Worm (Caenorhabditis elegans) whole organism, L1 larva: ENCODE measurements around the gene F37C12.21.

Source experiments
- F16B12.6 ChIP-seq: fragments of 150-350 bp; optimal IDR thresholded peaks from 2 replicates; lab custom pipeline; 2014; ENCODE audit warnings: missing biosample characterization, missing genetic modification characterization
- aha-1 ChIP-seq: fragments of 150-350 bp; optimal IDR thresholded peaks from 2 replicates; lab custom pipeline; 2014; ENCODE audit warnings: missing biosample characterization, missing genetic modification characterization
- alr-1 ChIP-seq: fragments of 200-800 bp; sonication (Bioruptor generic); optimal IDR thresholded peaks from 2 replicates; lab custom pipeline; 2018; ENCODE audit warnings: borderline replicate concordance, mild to moderate bottlenecking, missing genetic modification characterization, missing compliant biosample characterization
- ama-1 ChIP-seq: fragments of 150-350 bp; optimal IDR thresholded peaks from 2 replicates; lab custom pipeline; 2014
- ceh-8 ChIP-seq: fragments of 200-800 bp; sonication (Bioruptor generic); optimal IDR thresholded peaks from 2 replicates; lab custom pipeline; 2018; ENCODE audit warnings: mild to moderate bottlenecking, missing genetic modification characterization, moderate library complexity, missing compliant biosample characterization
- ceh-82 ChIP-seq, 3 experiments: fragments of 150-350 bp in 1 of 3; sonication (generic microtip) in 2 of 3; optimal IDR thresholded peaks; 2 replicates each; lab custom pipeline; 2014 to 2017; ENCODE audit warnings: missing biosample characterization in 3 of 3, missing genetic modification characterization in 3 of 3
- ces-1 ChIP-seq: fragments of 150-350 bp; optimal IDR thresholded peaks from 2 replicates; lab custom pipeline; 2014; ENCODE audit warnings: missing biosample characterization, missing genetic modification reagents, missing genetic modification characterization
- dpl-1 ChIP-seq, 3 experiments: fragments of 150-350 bp in 2 of 3; sonication (generic microtip) in 1 of 3; optimal IDR thresholded peaks; 2 replicates each; lab custom pipeline; 2014 to 2017; ENCODE audit warnings: missing biosample characterization in 3 of 3, missing genetic modification characterization in 3 of 3, missing genetic modification reagents in 3 of 3
- efl-1 ChIP-seq, 4 experiments: fragments of 150-350 bp; optimal IDR thresholded peaks in 3 of 4; peaks in 1 of 4; 1 replicate in 1 of 4; 2 replicates in 3 of 4; lab custom pipeline; 2014; ENCODE audit warnings: missing biosample characterization in 2 of 4, missing genetic modification characterization in 2 of 4, missing genetic modification reagents in 2 of 4
- egl-27 ChIP-seq, 2 experiments: fragments of 150-350 bp in 1 of 2; sonication (generic microtip); optimal IDR thresholded peaks; 3 replicates each; lab custom pipeline; 2017 to 2018; ENCODE audit warnings: missing biosample characterization in 2 of 2, missing genetic modification characterization in 2 of 2, missing genetic modification reagents in 2 of 2
- elt-2 ChIP-seq: sonication (generic microtip); optimal IDR thresholded peaks from 2 replicates; lab custom pipeline; 2016; ENCODE audit warnings: missing genetic modification characterization, mild to moderate bottlenecking, inconsistent platforms, missing compliant biosample characterization, missing genetic modification reagents
- elt-3 ChIP-seq, 6 experiments: fragments of 150-350 bp in 1 of 6; sonication (generic microtip); optimal IDR thresholded peaks; 2 replicates each; lab custom pipeline; 2017 to 2018; ENCODE audit warnings: missing biosample characterization in 6 of 6, missing genetic modification characterization in 6 of 6, inconsistent platforms in 1 of 6
- fkh-8 ChIP-seq: sonication (generic microtip); optimal IDR thresholded peaks from 2 replicates; lab custom pipeline; 2016; ENCODE audit warnings: mild to moderate bottlenecking, missing genetic modification characterization, missing compliant biosample characterization
- fos-1 ChIP-seq: fragments of 150-350 bp; optimal IDR thresholded peaks from 2 replicates; lab custom pipeline; 2014; ENCODE audit warnings: missing biosample characterization, missing genetic modification characterization
- hpl-2 ChIP-seq: fragments of 150-350 bp; optimal IDR thresholded peaks from 2 replicates; lab custom pipeline; 2014; ENCODE audit warnings: missing biosample characterization, missing genetic modification reagents, missing genetic modification characterization
- irx-1 ChIP-seq: sonication (generic microtip); optimal IDR thresholded peaks from 2 replicates; lab custom pipeline; 2016; ENCODE audit warnings: missing genetic modification characterization, missing compliant biosample characterization
- lin-14 ChIP-seq: fragments of 200-800 bp; sonication (Bioruptor generic); optimal IDR thresholded peaks from 2 replicates; lab custom pipeline; 2018; ENCODE audit warnings: mild to moderate bottlenecking, missing genetic modification characterization, moderate library complexity, missing compliant biosample characterization
- lin-35 ChIP-seq, 2 experiments: fragments of 150-350 bp; optimal IDR thresholded peaks; 2 replicates each; lab custom pipeline; 2014; ENCODE audit warnings: missing biosample characterization in 2 of 2, missing genetic modification characterization in 2 of 2, missing genetic modification reagents in 2 of 2
- lin-39 ChIP-seq: fragments of 150-350 bp; optimal IDR thresholded peaks from 2 replicates; lab custom pipeline; 2014; ENCODE audit warnings: missing biosample characterization, missing genetic modification reagents, missing genetic modification characterization
- lir-3 ChIP-seq: sonication (generic microtip); optimal IDR thresholded peaks from 2 replicates; lab custom pipeline; 2016; ENCODE audit warnings: mild to moderate bottlenecking, missing genetic modification characterization, moderate library complexity, missing compliant biosample characterization; ENCODE audit not compliant: poor library complexity
- lsy-2 ChIP-seq, 2 experiments: fragments of 150-350 bp; optimal IDR thresholded peaks; 2 replicates each; lab custom pipeline; 2014; ENCODE audit warnings: missing biosample characterization in 2 of 2, missing genetic modification characterization in 2 of 2
- mab-9 ChIP-seq: fragments of 200-800 bp; sonication (Bioruptor generic); IDR thresholded peaks from 2 replicates; pipeline ENCODE4 v1.3.6; 2022; ENCODE audit warnings: missing genetic modification reagents, missing genetic modification characterization, missing compliant biosample characterization
- mdl-1 ChIP-seq, 2 experiments: fragments of 150-350 bp; optimal IDR thresholded peaks; 2 replicates each; lab custom pipeline; 2014 to 2017; ENCODE audit warnings: missing biosample characterization in 2 of 2, missing genetic modification characterization in 2 of 2, inconsistent platforms in 1 of 2
- mep-1 ChIP-seq: fragments of 150-350 bp; optimal IDR thresholded peaks from 2 replicates; lab custom pipeline; 2014; ENCODE audit warnings: missing biosample characterization, missing genetic modification characterization
- nhr-237 ChIP-seq: fragments of 150-350 bp; optimal IDR thresholded peaks from 2 replicates; lab custom pipeline; 2014; ENCODE audit warnings: missing biosample characterization, missing genetic modification characterization
- nhr-47 ChIP-seq: sonication (generic microtip); optimal IDR thresholded peaks from 2 replicates; lab custom pipeline; 2016; ENCODE audit warnings: mild to moderate bottlenecking, missing genetic modification characterization, moderate library complexity, missing compliant biosample characterization
- nhr-71 ChIP-seq: sonication (generic microtip); optimal IDR thresholded peaks from 2 replicates; lab custom pipeline; 2016; ENCODE audit warnings: mild to moderate bottlenecking, missing genetic modification characterization, moderate library complexity, missing compliant biosample characterization
- nhr-76 ChIP-seq: sonication (generic microtip); optimal IDR thresholded peaks from 2 replicates; lab custom pipeline; 2017; ENCODE audit warnings: missing biosample characterization, missing genetic modification characterization
- nhr-77 ChIP-seq: fragments of 150-350 bp; optimal IDR thresholded peaks from 2 replicates; lab custom pipeline; 2014; ENCODE audit warnings: missing biosample characterization, missing genetic modification characterization
- nhr-85 ChIP-seq: sonication (generic microtip); peaks from one replicate; lab custom pipeline; 2016; ENCODE audit warnings: missing genetic modification characterization, inconsistent platforms, missing compliant biosample characterization
- pax-3 ChIP-seq: fragments of 200-800 bp; sonication (Bioruptor generic); optimal IDR thresholded peaks from 2 replicates; lab custom pipeline; 2018; ENCODE audit warnings: mild to moderate bottlenecking, missing genetic modification characterization, moderate library complexity, missing compliant biosample characterization
- rnt-1 ChIP-seq: sonication (generic microtip); optimal IDR thresholded peaks from 2 replicates; lab custom pipeline; 2016; ENCODE audit warnings: mild to moderate bottlenecking, missing genetic modification characterization, moderate library complexity, missing compliant biosample characterization
- skn-1 ChIP-seq: fragments of 150-350 bp; optimal IDR thresholded peaks from 2 replicates; lab custom pipeline; 2014; ENCODE audit warnings: missing biosample characterization, missing genetic modification characterization
- snpc-4 ChIP-seq: fragments of 150-350 bp; optimal IDR thresholded peaks from 2 replicates; lab custom pipeline; 2014; ENCODE audit warnings: missing biosample characterization, missing genetic modification characterization
- snu-23 ChIP-seq: sonication (generic microtip); optimal IDR thresholded peaks from 2 replicates; lab custom pipeline; 2016; ENCODE audit warnings: missing genetic modification characterization, missing compliant biosample characterization
- sptf-1 ChIP-seq: fragments of 150-350 bp; optimal IDR thresholded peaks from 2 replicates; lab custom pipeline; 2014; ENCODE audit warnings: missing biosample characterization, missing genetic modification characterization
- swsn-7 ChIP-seq: sonication (generic microtip); optimal IDR thresholded peaks from 2 replicates; lab custom pipeline; 2016; ENCODE audit warnings: missing genetic modification characterization, missing compliant biosample characterization
- tbx-2 ChIP-seq: sonication (generic microtip); optimal IDR thresholded peaks from 2 replicates; lab custom pipeline; 2016; ENCODE audit warnings: missing genetic modification characterization, missing compliant biosample characterization
- unc-130 ChIP-seq: fragments of 150-350 bp; optimal IDR thresholded peaks from 2 replicates; lab custom pipeline; 2017; ENCODE audit warnings: missing biosample characterization, missing genetic modification characterization, inconsistent platforms
- unc-86 ChIP-seq: sonication (generic microtip); optimal IDR thresholded peaks from 2 replicates; lab custom pipeline; 2016; ENCODE audit warnings: missing genetic modification characterization, missing compliant biosample characterization
- xbp-1 ChIP-seq: sonication (generic microtip); optimal IDR thresholded peaks from 2 replicates; lab custom pipeline; 2016; ENCODE audit warnings: missing genetic modification characterization, missing compliant biosample characterization
- zip-4 ChIP-seq: fragments of 200-800 bp; sonication (Bioruptor generic); optimal IDR thresholded peaks from 2 replicates; lab custom pipeline; 2018; ENCODE audit warnings: mild to moderate bottlenecking, missing genetic modification characterization, moderate library complexity, missing compliant biosample characterization

Gene F37C12.21

DNA sequence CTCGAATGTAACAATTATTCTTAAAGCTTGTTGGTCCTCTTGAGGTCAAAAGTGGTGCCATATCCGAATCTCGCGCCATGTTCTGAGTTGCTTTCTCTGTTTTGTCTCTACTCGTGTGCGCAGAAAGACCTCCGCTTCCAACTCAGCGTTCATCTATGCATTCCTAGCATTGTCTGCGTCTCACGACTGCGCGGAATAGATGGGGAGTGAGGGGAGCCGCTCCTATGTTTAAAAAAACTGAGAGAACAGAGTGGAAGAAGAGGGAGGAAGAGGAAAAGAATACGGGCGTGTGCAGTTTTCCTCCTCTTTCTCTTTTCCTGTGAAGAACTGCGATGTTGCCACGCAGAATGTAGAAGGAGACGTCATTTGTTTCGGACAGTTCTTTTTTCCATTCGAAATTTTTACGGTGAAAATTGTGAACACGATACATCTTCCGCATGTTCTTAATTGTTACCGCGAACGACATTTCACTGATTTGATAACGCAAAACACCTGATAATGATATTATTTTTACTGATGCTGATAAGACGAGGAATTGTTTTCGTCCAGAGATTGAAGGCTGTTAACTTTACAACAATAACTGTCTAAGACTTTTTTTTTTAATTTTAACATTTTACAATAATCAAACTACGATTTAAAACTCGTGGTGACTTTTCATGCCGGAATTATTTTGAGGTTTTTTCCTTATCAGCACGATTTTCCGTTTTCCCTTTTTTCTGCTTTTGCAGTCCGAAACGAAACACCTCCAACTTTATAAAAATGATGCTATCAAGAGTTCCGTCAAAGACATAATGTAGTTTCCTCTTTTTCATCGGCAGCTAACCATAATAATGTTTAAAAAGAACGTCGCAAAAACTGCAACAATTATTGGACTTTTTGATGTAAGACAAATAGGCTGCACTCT, 21.2 kb upstream of the F37C12.21 start:
- peak; percentile 14 for TF ChIP-seq snpc-4 (tag; lab: Kevin White, UChicago)
- peak in 2 of 3 experiments; percentile 16 to 49 for TF ChIP-seq dpl-1 (GFP tag; optimal IDR thresholded peaks at IDR 0.05; lab: Kevin White, UChicago)
- peak; percentile 10 to 61 for TF ChIP-seq lin-35 (GFP tag; optimal IDR thresholded peaks at IDR 0.05; lab: Kevin White, UChicago)
- TF ChIP-seq ces-1 (GFP tag; lab: Kevin White, UChicago), result no peak
- no peak for TF ChIP-seq lir-3 (tag; lab: Kevin White, UChicago)
- TF ChIP-seq nhr-76, result no peak
- no peak for TF ChIP-seq unc-130 (tag; lab: Kevin White, UChicago)
- peak; percentile 32 for TF ChIP-seq swsn-7 (tag; lab: Kevin White, UChicago)
- no peak for TF ChIP-seq aha-1 (tag; lab: Kevin White, UChicago)
- TF ChIP-seq egl-27 (tag; optimal IDR thresholded peaks at IDR 0.05; lab: Kevin White, UChicago), result peak in 1 of 2 experiments; percentile 46
- TF ChIP-seq irx-1 (tag; lab: Kevin White, UChicago), result no peak
- TF ChIP-seq lin-14 (GFP tag; lab: Kevin White, UChicago), result peak; percentile 95
- TF ChIP-seq elt-2 (tag; lab: Kevin White, UChicago), result peak; percentile 12
- no peak for TF ChIP-seq alr-1
- TF ChIP-seq pax-3 (tag; lab: Kevin White, UChicago), result no peak
- TF ChIP-seq mab-9 (GFP tag; lab: Robert Waterston, UW), result no peak
- peak; percentile 61 for TF ChIP-seq efl-1 (optimal IDR thresholded peaks at IDR 0.05; lab: Kevin White, UChicago)
- peak in 1 of 2 experiments; percentile 38 for TF ChIP-seq efl-1 (GFP tag; optimal IDR thresholded peaks at IDR 0.05 in 1 of 2; lab: Kevin White, UChicago)
- TF ChIP-seq ceh-82 (tag; optimal IDR thresholded peaks at IDR 0.05; lab: Kevin White, UChicago), result peak; percentile 40 to 51 (median 47)
- peak; percentile 30 for TF ChIP-seq rnt-1 (tag; lab: Kevin White, UChicago)
- peak in 1 of 2 experiments; percentile 40 for TF ChIP-seq mdl-1 (tag; optimal IDR thresholded peaks at IDR 0.05; lab: Kevin White, UChicago)
- TF ChIP-seq nhr-71, result peak; percentile 65
- TF ChIP-seq snu-23, result peak; percentile 51
- TF ChIP-seq nhr-85, result peak; percentile 30
- TF ChIP-seq skn-1 (tag; lab: Kevin White, UChicago), result peak; percentile 51
- peak; percentile 36 for TF ChIP-seq tbx-2
- TF ChIP-seq F16B12.6 (tag; lab: Kevin White, UChicago), result peak; percentile 23
- peak in 1 of 6 experiments; percentile 14 for TF ChIP-seq elt-3 (tag; optimal IDR thresholded peaks at IDR 0.05; lab: Kevin White, UChicago)
- peak; percentile 80 for TF ChIP-seq fkh-8
- no peak for TF ChIP-seq ama-1
- TF ChIP-seq sptf-1, result no peak
- no peak for TF ChIP-seq ceh-8 (GFP tag; lab: Kevin White, UChicago)
- TF ChIP-seq mep-1, result peak; percentile 82
- TF ChIP-seq unc-86 (tag; lab: Kevin White, UChicago), result peak; percentile 14
- TF ChIP-seq nhr-77 (tag; lab: Kevin White, UChicago), result peak; percentile 45
- no peak for TF ChIP-seq hpl-2
- TF ChIP-seq xbp-1, result peak; percentile 24
- no peak for TF ChIP-seq fos-1
- peak; percentile 8 for TF ChIP-seq nhr-237
- TF ChIP-seq lsy-2 (tag; optimal IDR thresholded peaks at IDR 0.05; lab: Kevin White, UChicago), result peak; percentile 12 to 63
- peak; percentile 44 for TF ChIP-seq nhr-47 (tag; lab: Kevin White, UChicago)
- no peak for TF ChIP-seq zip-4 (GFP tag; lab: Kevin White, UChicago)
- TF ChIP-seq lin-39 (tag; lab: Kevin White, UChicago), result no peak
- TF ChIP-seq, all 84 proteins: peak for 26
